Fruit fly (Drosophila melanogaster): ENCODE measurements around the gene CG43736.

The CG43736 gene

DNA sequence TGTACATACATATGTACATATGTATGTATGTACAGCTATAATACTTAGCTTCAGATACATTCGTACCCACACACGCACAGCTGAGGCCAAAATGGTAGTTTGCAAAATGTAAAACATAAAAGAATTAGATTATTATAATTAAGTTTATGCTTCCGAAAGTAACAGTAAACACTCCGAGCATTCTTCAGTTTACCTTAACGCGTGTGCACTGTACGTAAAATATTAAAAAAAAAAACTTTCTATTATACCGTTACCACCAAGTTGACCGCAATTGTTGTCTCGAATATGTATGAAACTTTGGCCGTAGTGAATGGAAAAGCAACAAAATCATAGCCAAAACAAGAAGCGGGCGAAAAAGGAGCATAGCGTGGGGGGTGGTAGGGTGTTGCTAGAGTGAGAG, 9.1 kb upstream of the CG43736 start (continued):
- TF ChIP-seq seq (GFP tag; IDR thresholded peaks at IDR 0.05) (peak; percentile 65), CG34224 (GFP tag; IDR thresholded peaks at IDR 0.05; ENCODE audit: partially characterized antibody) (no peak), klu (GFP tag; IDR thresholded peaks at IDR 0.05) (peak; percentile 35; the same call in 1 of the 2 replicates), Dfd (GFP tag; optimal IDR thresholded peaks at IDR 0.05) (no peak), Gsc (GFP tag; IDR thresholded peaks at IDR 0.05) (no peak; the same call in 1 of the 2 replicates), Med (GFP tag) (peak; percentile 96), Vsx1 (GFP tag; optimal IDR thresholded peaks at IDR 0.05) (peak; percentile 65), dati (GFP tag; IDR thresholded peaks at IDR 0.05) (peak; percentile 51), CG15269 (tag; optimal IDR thresholded peaks at IDR 0.05) (peak; percentile 86), inv (GFP tag; IDR thresholded peaks at IDR 0.05; ENCODE audit: partially characterized antibody) (no peak), CG10654 (GFP tag; optimal IDR thresholded peaks at IDR 0.05) (peak; percentile 65), ro (GFP tag; IDR thresholded peaks at IDR 0.05) (no peak), E2f1 (GFP tag; IDR thresholded peaks at IDR 0.05) (peak; percentile 74), CG7372 (GFP tag; IDR thresholded peaks at IDR 0.05) (peak; percentile 44; the same call in 1 of the 2 replicates), dysf (GFP tag; IDR thresholded peaks at IDR 0.05) (peak; percentile 88), exex (tag; optimal IDR thresholded peaks at IDR 0.05) (peak; percentile 46), Nf-YC (tag; optimal IDR thresholded peaks at IDR 0.05) (peak; percentile 35), crp (GFP tag; optimal IDR thresholded peaks at IDR 0.05) (no peak), usp (GFP tag; optimal IDR thresholded peaks at IDR 0.05) (no peak), cato (GFP tag; optimal IDR thresholded peaks at IDR 0.05; ENCODE audit: borderline replicate concordance) (peak; percentile 53), Sry-β (GFP tag; optimal IDR thresholded peaks at IDR 0.05) (peak; percentile 28), odd (GFP tag; optimal IDR thresholded peaks at IDR 0.05) (peak; percentile 71), MESR4 (GFP tag; optimal IDR thresholded peaks at IDR 0.05) (peak; percentile 18), CG18764 (GFP tag; optimal IDR thresholded peaks at IDR 0.05) (peak; percentile 56), D19A (tag; optimal IDR thresholded peaks at IDR 0.05) (peak; percentile 82), emc (GFP tag; optimal IDR thresholded peaks at IDR 0.05) (peak; percentile 24), Ptx1 (GFP tag; IDR thresholded peaks at IDR 0.05) (peak; percentile 87), Dref (GFP tag; IDR thresholded peaks at IDR 0.05) (no peak), CG32772 (GFP tag; IDR thresholded peaks at IDR 0.05) (peak; percentile 78), CG6254 (GFP tag; optimal IDR thresholded peaks at IDR 0.05) (peak; percentile 67), Xrp1 (GFP tag; IDR thresholded peaks at IDR 0.05) (peak; percentile 89), CG9817 (tag; optimal IDR thresholded peaks at IDR 0.05) (peak; percentile 69), hth (optimal IDR thresholded peaks at IDR 0.05) (no peak), CG2889 (GFP tag; IDR thresholded peaks at IDR 0.05) (peak; percentile 72; the same call in 2 of the 3 replicates), crol (GFP tag; IDR thresholded peaks at IDR 0.05) (peak; percentile 63), CG2712 (tag; optimal IDR thresholded peaks at IDR 0.05) (peak; percentile 85), ara (GFP tag; IDR thresholded peaks at IDR 0.05) (peak; percentile 82), CG17186 (GFP tag; optimal IDR thresholded peaks at IDR 0.05) (no peak), vnd (GFP tag; IDR thresholded peaks at IDR 0.05; ENCODE audit: partially characterized antibody) (no peak), kah (GFP tag; optimal IDR thresholded peaks at IDR 0.05) (peak; percentile 60), Opbp (GFP tag; IDR thresholded peaks at IDR 0.05; ENCODE audit: partially characterized antibody) (no peak), pnt (GFP tag; optimal IDR thresholded peaks at IDR 0.05) (peak; percentile 29), CG16813 (GFP tag; IDR thresholded peaks at IDR 0.05; ENCODE audit: partially characterized antibody) (no peak), sisA (GFP tag; IDR thresholded peaks at IDR 0.05) (peak; percentile 70), corto (GFP tag; optimal IDR thresholded peaks at IDR 0.05) (peak; percentile 27), CG4820 (GFP tag; optimal IDR thresholded peaks at IDR 0.05) (peak; percentile 83), zfh2 (GFP tag; optimal IDR thresholded peaks at IDR 0.05) (peak; percentile 43), CG11696 (GFP tag; IDR thresholded peaks at IDR 0.05) (peak; percentile 97), tgo (GFP tag; IDR thresholded peaks at IDR 0.05) (peak; percentile 82), ftz-f1 (GFP tag; optimal IDR thresholded peaks at IDR 0.05) (no peak), CG6791 (GFP tag; IDR thresholded peaks at IDR 0.05; ENCODE audit: partially characterized antibody) (no peak)

Data from whole organism, embryonic.